Worm (Caenorhabditis elegans) whole organism, early embryonic: Measurements from ENCODE around the gene slc-17.3.

ENCODE experiments used
- B0310.2 ChIP-seq: sonication (generic microtip); optimal IDR thresholded peaks from 2 replicates; lab custom pipeline; 2016; ENCODE audit warnings: mild to moderate bottlenecking, missing genetic modification characterization, missing compliant biosample characterization
- ama-1 ChIP-seq: fragments of 150-350 bp; optimal IDR thresholded peaks from 2 replicates; lab custom pipeline; 2014
- ets-7 ChIP-seq: sonication (generic microtip); optimal IDR thresholded peaks from 2 replicates; lab custom pipeline; 2016; ENCODE audit warnings: missing genotype, missing genetic modification characterization, missing compliant biosample characterization
- flt-1 ChIP-seq: fragments of 200-800 bp; sonication (Bioruptor generic); IDR thresholded peaks from 2 replicates; pipeline ENCODE4 v1.3.6; 2022; ENCODE audit warnings: missing genetic modification characterization, missing compliant biosample characterization
- hmbx-1 ChIP-seq: sonication (generic microtip); optimal IDR thresholded peaks from 2 replicates; lab custom pipeline; 2016; ENCODE audit warnings: mild to moderate bottlenecking, missing genetic modification characterization, missing compliant biosample characterization
- hnd-1 ChIP-seq: sonication (generic microtip); optimal IDR thresholded peaks from 2 replicates; lab custom pipeline; 2016; ENCODE audit warnings: missing genetic modification characterization, missing compliant biosample characterization
- pes-1 ChIP-seq: fragments of 200-800 bp; sonication (Bioruptor generic); IDR thresholded peaks from 2 replicates; pipeline ENCODE4 v1.3.6; 2022; ENCODE audit warnings: missing genetic modification reagents, missing genetic modification characterization, missing compliant biosample characterization
- scrt-1 ChIP-seq: fragments of 200-800 bp; sonication (Bioruptor generic); IDR thresholded peaks from 2 replicates; pipeline ENCODE4 v1.3.6; 2022; ENCODE audit warnings: missing genetic modification characterization, missing compliant biosample characterization
- tbx-37 ChIP-seq: fragments of 200-800 bp; sonication (Bioruptor generic); conservative IDR thresholded peaks from 2 replicates; pipeline ENCODE4 v1.3.6; 2022; ENCODE audit warnings: missing genetic modification reagents, missing genetic modification characterization, missing compliant biosample characterization

- TF ChIP-seq B0310.2 (tag; lab: Kevin White, UChicago) = no peak
- no peak for TF ChIP-seq scrt-1 (GFP tag; lab: Robert Waterston, UW)
- no peak for TF ChIP-seq flt-1 (GFP tag; lab: Robert Waterston, UW)
- TF ChIP-seq ama-1 (lab: Kevin White, UChicago) = no peak
- TF ChIP-seq hnd-1 = no peak
- TF ChIP-seq pes-1 (GFP tag; lab: Robert Waterston, UW) = no peak
- no peak for TF ChIP-seq hmbx-1 (tag; lab: Kevin White, UChicago)
- TF ChIP-seq tbx-37 (GFP tag; lab: Robert Waterston, UW) = no peak
- TF ChIP-seq ets-7 (tag; lab: Kevin White, UChicago) = no peak
Measured at ce11 chrIII:7897733-7898132, 32.6 kb upstream of the slc-17.3 start.
